Worm (Caenorhabditis elegans) whole organism, mixed stage, embryonic: ENCODE data around the gene Y73C8B.5.

ENCODE experiments used
- M03D4.4 ChIP-seq: sonication (generic microtip); optimal IDR thresholded peaks from 2 replicates; lab custom pipeline; 2017; ENCODE audit warnings: mild to moderate bottlenecking, missing genetic modification characterization, missing compliant biosample characterization
- blmp-1 ChIP-seq: fragments of 150-350 bp; optimal IDR thresholded peaks from 2 replicates; lab custom pipeline; 2014; ENCODE audit warnings: missing biosample characterization, missing genetic modification characterization
- ceh-43 ChIP-seq: fragments of 200-800 bp; sonication (Bioruptor generic); optimal IDR thresholded peaks from 2 replicates; lab custom pipeline; 2018; ENCODE audit warnings: mild to moderate bottlenecking, missing genetic modification characterization, moderate library complexity, missing compliant biosample characterization
- ceh-83 ChIP-seq: fragments of 200-800 bp; sonication (Bioruptor generic); optimal IDR thresholded peaks from 2 replicates; lab custom pipeline; 2018; ENCODE audit warnings: mild to moderate bottlenecking, missing genetic modification characterization, missing compliant biosample characterization
- ces-1 ChIP-seq: fragments of 150-350 bp; optimal IDR thresholded peaks from 2 replicates; lab custom pipeline; 2014; ENCODE audit warnings: missing biosample characterization, missing genetic modification reagents, missing genetic modification characterization
- cnd-1 ChIP-seq: fragments of 200-800 bp; sonication (Bioruptor generic); optimal IDR thresholded peaks from 2 replicates; lab custom pipeline; 2018; ENCODE audit warnings: mild to moderate bottlenecking, missing genetic modification characterization, missing compliant biosample characterization
- drap-1 ChIP-seq: fragments of 200-800 bp; sonication (Bioruptor generic); optimal IDR thresholded peaks from 3 replicates; lab custom pipeline; 2018; ENCODE audit warnings: mild to moderate bottlenecking, missing genetic modification characterization, missing compliant biosample characterization
- elt-3 ChIP-seq: fragments of 150-350 bp; optimal IDR thresholded peaks from 2 replicates; lab custom pipeline; 2014; ENCODE audit warnings: missing biosample characterization, missing genetic modification characterization
- flh-1 ChIP-seq: fragments of 200-800 bp; sonication (Bioruptor generic); optimal IDR thresholded peaks from 2 replicates; lab custom pipeline; 2018; ENCODE audit warnings: mild to moderate bottlenecking, missing genetic modification characterization, moderate library complexity, missing compliant biosample characterization
- ham-2 ChIP-seq: fragments of 200-800 bp; sonication (Bioruptor generic); optimal IDR thresholded peaks from 2 replicates; lab custom pipeline; 2018; ENCODE audit warnings: mild to moderate bottlenecking, missing genetic modification characterization, missing compliant biosample characterization
- hlh-1 ChIP-seq: fragments of 150-350 bp; optimal IDR thresholded peaks from 2 replicates; lab custom pipeline; 2014; ENCODE audit warnings: missing biosample characterization, missing genetic modification reagents, missing genetic modification characterization
- lin-32 ChIP-seq: fragments of 200-800 bp; sonication (Bioruptor generic); optimal IDR thresholded peaks from 2 replicates; lab custom pipeline; 2018; ENCODE audit warnings: mild to moderate bottlenecking, missing genetic modification characterization, missing compliant biosample characterization
- lsy-2 ChIP-seq: fragments of 150-350 bp; optimal IDR thresholded peaks from 2 replicates; lab custom pipeline; 2014; ENCODE audit warnings: missing biosample characterization, missing genetic modification characterization
- mab-5 ChIP-seq: fragments of 150-350 bp; optimal IDR thresholded peaks from 2 replicates; lab custom pipeline; 2014; ENCODE audit warnings: missing biosample characterization, missing genetic modification characterization
- mep-1 ChIP-seq: fragments of 150-350 bp; optimal IDR thresholded peaks from 2 replicates; lab custom pipeline; 2017; ENCODE audit warnings: missing biosample characterization, missing genetic modification reagents, missing genetic modification characterization, inconsistent platforms
- nhr-12 ChIP-seq: fragments of 150-350 bp; optimal IDR thresholded peaks from 2 replicates; lab custom pipeline; 2014; ENCODE audit warnings: missing biosample characterization, missing genetic modification characterization
- nhr-2 ChIP-seq: fragments of 150-350 bp; optimal IDR thresholded peaks from 2 replicates; lab custom pipeline; 2014; ENCODE audit warnings: missing biosample characterization, missing genetic modification characterization
- nhr-237 ChIP-seq: fragments of 150-350 bp; optimal IDR thresholded peaks from 2 replicates; lab custom pipeline; 2014; ENCODE audit warnings: missing biosample characterization, missing genetic modification characterization
- nhr-28 ChIP-seq: fragments of 150-350 bp; optimal IDR thresholded peaks from 2 replicates; lab custom pipeline; 2014; ENCODE audit warnings: missing biosample characterization, missing genetic modification characterization
- pha-4 ChIP-seq: fragments of 150-350 bp; optimal IDR thresholded peaks from 2 replicates; lab custom pipeline; 2018; ENCODE audit warnings: missing biosample characterization, missing genetic modification reagents, missing genetic modification characterization
- sem-2 ChIP-seq: fragments of 200-800 bp; sonication (Bioruptor generic); optimal IDR thresholded peaks from 2 replicates; lab custom pipeline; 2018; ENCODE audit warnings: mild to moderate bottlenecking, missing genetic modification characterization, missing compliant biosample characterization
- sptf-1 ChIP-seq: sonication (generic microtip); optimal IDR thresholded peaks from 2 replicates; lab custom pipeline; 2017; ENCODE audit warnings: mild to moderate bottlenecking, missing genetic modification characterization, moderate library complexity, missing compliant biosample characterization
- tbx-8 ChIP-seq: fragments of 200-800 bp; sonication (Bioruptor generic); optimal IDR thresholded peaks from 2 replicates; lab custom pipeline; 2018; ENCODE audit warnings: mild to moderate bottlenecking, missing genetic modification characterization, moderate library complexity, missing compliant biosample characterization
- unc-120 ChIP-seq: sonication (generic microtip); optimal IDR thresholded peaks from 2 replicates; lab custom pipeline; 2017; ENCODE audit warnings: missing genetic modification characterization, missing compliant biosample characterization; ENCODE audit not compliant: poor library complexity, severe bottlenecking
- unc-39 ChIP-seq: fragments of 150-350 bp; optimal IDR thresholded peaks from 2 replicates; lab custom pipeline; 2014; ENCODE audit warnings: missing biosample characterization, missing genetic modification characterization
- unc-62 ChIP-seq: fragments of 150-350 bp; optimal IDR thresholded peaks from 2 replicates; lab custom pipeline; 2014; ENCODE audit warnings: missing biosample characterization, missing genetic modification reagents, missing genetic modification characterization
- zip-8 ChIP-seq: fragments of 150-350 bp; optimal IDR thresholded peaks from 2 replicates; lab custom pipeline; 2014; ENCODE audit warnings: missing biosample characterization, missing genetic modification characterization
- ztf-11 ChIP-seq: fragments of 150-350 bp; optimal IDR thresholded peaks from 2 replicates; lab custom pipeline; 2014; ENCODE audit warnings: missing biosample characterization, missing genetic modification characterization

Gene Y73C8B.5

ce11 chrV:3169838-3170237 is 27.2 kb upstream of the Y73C8B.5 start, which contains the start of gene srbc-6:
Gene srbc-6 (plus strand): TSS chrV:3170138.
- TF ChIP-seq ztf-11: no peak
- TF ChIP-seq unc-39 (tag; lab: Kevin White, UChicago): no peak
- TF ChIP-seq unc-120 (tag; lab: Kevin White, UChicago): no peak
- no peak for TF ChIP-seq nhr-12 (tag; lab: Kevin White, UChicago)
- no peak for TF ChIP-seq elt-3 (tag; lab: Kevin White, UChicago)
- no peak for TF ChIP-seq cnd-1 (tag; lab: Kevin White, UChicago)

ce11 chrV:3171625-3172024 is 25.4 kb upstream of the Y73C8B.5 start:
- TF ChIP-seq drap-1 (no peak), mab-5 (tag; lab: Kevin White, UChicago) (no peak), lsy-2 (tag; lab: Kevin White, UChicago) (no peak), blmp-1 (tag; lab: Kevin White, UChicago) (no peak), unc-39 (tag; lab: Kevin White, UChicago) (no peak)

- TF ChIP-seq ceh-83 (GFP tag; lab: Kevin White, UChicago) (no peak), ham-2 (GFP tag; lab: Kevin White, UChicago) (no peak), ces-1 (GFP tag; lab: Kevin White, UChicago) (no peak), sem-2 (no peak), unc-39 (tag; lab: Kevin White, UChicago) (no peak), ztf-11 (no peak), M03D4.4 (tag; lab: Kevin White, UChicago) (no peak), elt-3 (tag; lab: Kevin White, UChicago) (no peak), tbx-8 (no peak), nhr-237 (no peak), nhr-28 (no peak), unc-62 (GFP tag; lab: Kevin White, UChicago) (no peak)
These were observed 20.9 kb upstream of the Y73C8B.5 start, which contains the start of gene srab-8 for ce11 chrV:3176161-3176560. Gene srab-8 (plus strand): TSS chrV:3176461.

DNA sequence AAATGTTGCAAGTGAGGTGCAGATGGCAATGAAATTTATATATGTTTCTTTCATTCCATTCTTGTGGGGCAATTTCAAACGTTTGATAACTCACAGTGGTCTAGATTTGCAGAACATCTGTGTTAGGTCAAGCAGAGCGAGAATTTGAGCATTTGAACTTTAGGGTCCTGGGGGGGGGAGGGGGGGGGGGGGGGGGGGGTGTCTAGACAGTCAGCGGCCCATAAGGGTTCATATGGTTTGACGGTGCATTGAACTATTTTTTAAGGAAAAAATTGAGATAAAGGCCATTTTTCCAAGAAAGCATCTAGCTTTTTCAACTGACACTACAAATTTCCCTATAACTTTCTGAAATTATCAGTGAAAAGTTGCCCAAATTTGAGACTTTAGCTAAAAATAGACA is 11.2 kb upstream of the Y73C8B.5 start:
- TF ChIP-seq sem-2: no peak
- no peak for TF ChIP-seq ceh-83 (GFP tag; lab: Kevin White, UChicago)
- TF ChIP-seq ceh-43 (GFP tag; lab: Kevin White, UChicago): no peak
- no peak for TF ChIP-seq lin-32 (GFP tag; lab: Kevin White, UChicago)
- TF ChIP-seq mab-5 (tag; lab: Kevin White, UChicago): no peak
- no peak for TF ChIP-seq pha-4 (tag; lab: Kevin White, UChicago)
- TF ChIP-seq mep-1 (tag; lab: Kevin White, UChicago): no peak
- TF ChIP-seq unc-62 (GFP tag; lab: Kevin White, UChicago): no peak
- TF ChIP-seq flh-1: no peak
- TF ChIP-seq ham-2 (GFP tag; lab: Kevin White, UChicago): no peak
- no peak for TF ChIP-seq hlh-1 (tag; lab: Kevin White, UChicago)
- no peak for TF ChIP-seq unc-120 (tag; lab: Kevin White, UChicago)
- TF ChIP-seq zip-8 (tag; lab: Kevin White, UChicago): no peak
- TF ChIP-seq lsy-2 (tag; lab: Kevin White, UChicago): no peak
- no peak for TF ChIP-seq elt-3 (tag; lab: Kevin White, UChicago)
- TF ChIP-seq nhr-2 (tag; lab: Kevin White, UChicago): no peak
- TF ChIP-seq ces-1 (GFP tag; lab: Kevin White, UChicago): no peak

ce11 chrV:3188043-3188442 is 9.0 kb upstream of the Y73C8B.5 start, which contains the start of gene lag-2:
Gene lag-2 (plus strand): TSS chrV:3188343.
- no peak for TF ChIP-seq unc-39 (tag; lab: Kevin White, UChicago)
- TF ChIP-seq hlh-1 (tag; lab: Kevin White, UChicago): no peak
- no peak for TF ChIP-seq ceh-83 (GFP tag; lab: Kevin White, UChicago)
- no peak for TF ChIP-seq flh-1
- TF ChIP-seq elt-3 (tag; lab: Kevin White, UChicago): no peak
- no peak for TF ChIP-seq nhr-2 (tag; lab: Kevin White, UChicago)

ce11 chrV:3193091-3193608 is 3.9 kb upstream of the Y73C8B.5 start, which contains the start of the genes Y73C8B.3 and Y73C8B.9:
Gene Y73C8B.3 (minus strand): TSS chrV:3193237.
Gene Y73C8B.9 (plus strand): TSS chrV:3193558.
- TF ChIP-seq nhr-12 (tag; lab: Kevin White, UChicago) (no peak), elt-3 (tag; lab: Kevin White, UChicago) (peak; percentile 46), unc-39 (tag; lab: Kevin White, UChicago) (no peak), nhr-28 (peak; percentile 4), sptf-1 (tag; lab: Kevin White, UChicago) (no peak)
